Fruit fly (Drosophila melanogaster) whole organism: ENCODE data around the gene Gcn2.

Experiments
- CG8478 ChIP-seq: fragments of >200 bp; optimal IDR thresholded peaks from 2 replicates; lab custom pipeline; 2018; ENCODE audit warnings: inconsistent platforms
- Dll ChIP-seq: fragments of >200 bp; optimal IDR thresholded peaks from 2 replicates; lab custom pipeline; 2017
- psq ChIP-seq: fragments of >200 bp; optimal IDR thresholded peaks from 2 replicates; lab custom pipeline; 2017
- usp ChIP-seq: fragments of >200 bp; optimal IDR thresholded peaks from 2 replicates; lab custom pipeline; 2017; ENCODE audit warnings: missing biosample characterization, missing genetic modification characterization, mixed read lengths

- TF ChIP-seq psq (lab: Kevin White, UChicago) (no peak), CG8478 (lab: Kevin White, UChicago) (no peak), usp (no peak), Dll (no peak)
Measured at dm6 chr3R:31395222-31395831, at the start of gene Gcn2, which contains the start of gene Ugt35D1.
